Worm (Caenorhabditis elegans) whole organism, L1 larva: ENCODE data around the gene egl-27.
A peak's percentile ranks its signal among the peaks of the same experiment; 100 is the strongest.

ENCODE experiments used
- F16B12.6 ChIP-seq: fragments of 150-350 bp; optimal IDR thresholded peaks from 2 replicates; lab custom pipeline; 2014; ENCODE audit warnings: missing biosample characterization, missing genetic modification characterization
- Y116A8C.19 ChIP-seq: sonication (generic microtip); optimal IDR thresholded peaks from 2 replicates; lab custom pipeline; 2016; ENCODE audit warnings: missing compliant biosample characterization, missing genetic modification characterization, borderline replicate concordance
- alr-1 ChIP-seq: fragments of 200-800 bp; sonication (Bioruptor generic); optimal IDR thresholded peaks from 2 replicates; lab custom pipeline; 2018; ENCODE audit warnings: borderline replicate concordance, mild to moderate bottlenecking, missing genetic modification characterization, missing compliant biosample characterization
- aly-2 ChIP-seq: fragments of 150-350 bp; optimal IDR thresholded peaks from 2 replicates; lab custom pipeline; 2014; ENCODE audit warnings: missing biosample characterization, missing genetic modification characterization
- ama-1 ChIP-seq: fragments of 150-350 bp; optimal IDR thresholded peaks from 2 replicates; lab custom pipeline; 2014
- blmp-1 ChIP-seq: fragments of 150-350 bp; optimal IDR thresholded peaks from 2 replicates; lab custom pipeline; 2014; ENCODE audit warnings: missing biosample characterization, missing genetic modification characterization
- ceh-8 ChIP-seq: fragments of 200-800 bp; sonication (Bioruptor generic); optimal IDR thresholded peaks from 2 replicates; lab custom pipeline; 2018; ENCODE audit warnings: mild to moderate bottlenecking, missing genetic modification characterization, moderate library complexity, missing compliant biosample characterization
- ceh-88 ChIP-seq: fragments of 200-800 bp; sonication (Bioruptor generic); IDR thresholded peaks from 2 replicates; pipeline ENCODE4 v1.3.6; 2022; ENCODE audit warnings: missing genetic modification characterization, missing compliant biosample characterization
- ceh-90 ChIP-seq: sonication (generic microtip); optimal IDR thresholded peaks from 2 replicates; lab custom pipeline; 2016; ENCODE audit warnings: missing genetic modification characterization, missing compliant biosample characterization
- ces-1 ChIP-seq: fragments of 150-350 bp; optimal IDR thresholded peaks from 2 replicates; lab custom pipeline; 2014; ENCODE audit warnings: missing biosample characterization, missing genetic modification reagents, missing genetic modification characterization
- dsc-1 ChIP-seq: sonication (generic microtip); optimal IDR thresholded peaks from 2 replicates; lab custom pipeline; 2016; ENCODE audit warnings: mild to moderate bottlenecking, missing genetic modification characterization, missing compliant biosample characterization
- efl-3 ChIP-seq: fragments of 200-800 bp; sonication (Bioruptor generic); optimal IDR thresholded peaks from 2 replicates; lab custom pipeline; 2018; ENCODE audit warnings: mild to moderate bottlenecking, missing genetic modification characterization, missing compliant biosample characterization
- egl-13 ChIP-seq: sonication (generic microtip); optimal IDR thresholded peaks from 2 replicates; lab custom pipeline; 2016; ENCODE audit warnings: missing genotype, missing genetic modification reagents, missing genetic modification characterization, missing compliant biosample characterization
- egl-27 ChIP-seq, 2 experiments: fragments of 150-350 bp in 1 of 2; sonication (generic microtip); optimal IDR thresholded peaks; 3 replicates each; lab custom pipeline; 2017 to 2018; ENCODE audit warnings: missing biosample characterization in 2 of 2, missing genetic modification characterization in 2 of 2, missing genetic modification reagents in 2 of 2
- elt-3 ChIP-seq, 6 experiments: fragments of 150-350 bp in 1 of 6; sonication (generic microtip); optimal IDR thresholded peaks; 2 replicates each; lab custom pipeline; 2017 to 2018; ENCODE audit warnings: missing biosample characterization in 6 of 6, missing genetic modification characterization in 6 of 6, inconsistent platforms in 1 of 6
- ets-5 ChIP-seq: fragments of 200-800 bp; sonication (Bioruptor generic); IDR thresholded peaks from 2 replicates; pipeline ENCODE4 v1.3.6; 2022; ENCODE audit warnings: missing genetic modification characterization, missing compliant biosample characterization
- hlh-17 ChIP-seq: fragments of 200-800 bp; sonication (Bioruptor generic); optimal IDR thresholded peaks from 2 replicates; lab custom pipeline; 2018; ENCODE audit warnings: missing genetic modification characterization, mild to moderate bottlenecking, missing compliant biosample characterization, moderate library complexity, borderline replicate concordance
- hlh-4 ChIP-seq: sonication (generic microtip); optimal IDR thresholded peaks from 2 replicates; lab custom pipeline; 2016; ENCODE audit warnings: mild to moderate bottlenecking, missing genetic modification characterization, missing compliant biosample characterization
- hpl-2 ChIP-seq: fragments of 150-350 bp; optimal IDR thresholded peaks from 2 replicates; lab custom pipeline; 2014; ENCODE audit warnings: missing biosample characterization, missing genetic modification reagents, missing genetic modification characterization
- isw-1 ChIP-seq: fragments of 200-800 bp; sonication (Bioruptor generic); IDR thresholded peaks from 2 replicates; pipeline ENCODE4 v1.3.6; 2022; ENCODE audit warnings: missing genetic modification characterization, missing compliant biosample characterization
- jun-1 ChIP-seq: fragments of 150-350 bp; optimal IDR thresholded peaks from 2 replicates; lab custom pipeline; 2014; ENCODE audit warnings: missing biosample characterization, missing genetic modification reagents, missing genetic modification characterization
- lin-13 ChIP-seq: fragments of 150-350 bp; optimal IDR thresholded peaks from 2 replicates; lab custom pipeline; 2014; ENCODE audit warnings: missing biosample characterization, missing genetic modification reagents, missing genetic modification characterization
- lin-35 ChIP-seq, 2 experiments: fragments of 150-350 bp; optimal IDR thresholded peaks; 2 replicates each; lab custom pipeline; 2014; ENCODE audit warnings: missing biosample characterization in 2 of 2, missing genetic modification characterization in 2 of 2, missing genetic modification reagents in 2 of 2
- lin-39 ChIP-seq: fragments of 150-350 bp; optimal IDR thresholded peaks from 2 replicates; lab custom pipeline; 2014; ENCODE audit warnings: missing biosample characterization, missing genetic modification reagents, missing genetic modification characterization
- lsy-2 ChIP-seq, 2 experiments: fragments of 150-350 bp; optimal IDR thresholded peaks; 2 replicates each; lab custom pipeline; 2014; ENCODE audit warnings: missing biosample characterization in 2 of 2, missing genetic modification characterization in 2 of 2
- mab-9 ChIP-seq: fragments of 200-800 bp; sonication (Bioruptor generic); IDR thresholded peaks from 2 replicates; pipeline ENCODE4 v1.3.6; 2022; ENCODE audit warnings: missing genetic modification reagents, missing genetic modification characterization, missing compliant biosample characterization
- mef-2 ChIP-seq: fragments of 150-350 bp; optimal IDR thresholded peaks from 2 replicates; lab custom pipeline; 2014; ENCODE audit warnings: missing biosample characterization, missing genetic modification characterization
- mep-1 ChIP-seq: fragments of 150-350 bp; optimal IDR thresholded peaks from 2 replicates; lab custom pipeline; 2014; ENCODE audit warnings: missing biosample characterization, missing genetic modification characterization
- nhr-11 ChIP-seq: fragments of 150-350 bp; optimal IDR thresholded peaks from 2 replicates; lab custom pipeline; 2014; ENCODE audit warnings: missing biosample characterization, missing genetic modification characterization
- nhr-19 ChIP-seq: fragments of 200-800 bp; sonication (Bioruptor generic); conservative IDR thresholded peaks from 2 replicates; pipeline ENCODE4 v1.3.6; 2022; ENCODE audit warnings: missing genetic modification characterization, missing compliant biosample characterization
- nhr-20 ChIP-seq: sonication (generic microtip); optimal IDR thresholded peaks from 2 replicates; lab custom pipeline; 2016; ENCODE audit warnings: mild to moderate bottlenecking, missing genetic modification characterization, missing compliant biosample characterization
- nhr-237 ChIP-seq: fragments of 150-350 bp; optimal IDR thresholded peaks from 2 replicates; lab custom pipeline; 2014; ENCODE audit warnings: missing biosample characterization, missing genetic modification characterization
- nhr-71 ChIP-seq: sonication (generic microtip); optimal IDR thresholded peaks from 2 replicates; lab custom pipeline; 2016; ENCODE audit warnings: mild to moderate bottlenecking, missing genetic modification characterization, moderate library complexity, missing compliant biosample characterization
- nhr-76 ChIP-seq: sonication (generic microtip); optimal IDR thresholded peaks from 2 replicates; lab custom pipeline; 2017; ENCODE audit warnings: missing biosample characterization, missing genetic modification characterization
- nhr-77 ChIP-seq: fragments of 150-350 bp; optimal IDR thresholded peaks from 2 replicates; lab custom pipeline; 2014; ENCODE audit warnings: missing biosample characterization, missing genetic modification characterization
- nhr-84 ChIP-seq: sonication (generic microtip); optimal IDR thresholded peaks from 2 replicates; lab custom pipeline; 2017; ENCODE audit warnings: missing biosample characterization, missing genetic modification characterization
- nhr-85 ChIP-seq: sonication (generic microtip); peaks from one replicate; lab custom pipeline; 2016; ENCODE audit warnings: missing genetic modification characterization, inconsistent platforms, missing compliant biosample characterization
- nhr-90 ChIP-seq: sonication (generic microtip); optimal IDR thresholded peaks from 2 replicates; lab custom pipeline; 2016; ENCODE audit warnings: mild to moderate bottlenecking, missing genetic modification characterization, missing compliant biosample characterization; ENCODE audit not compliant: poor library complexity
- pax-3 ChIP-seq: fragments of 200-800 bp; sonication (Bioruptor generic); optimal IDR thresholded peaks from 2 replicates; lab custom pipeline; 2018; ENCODE audit warnings: mild to moderate bottlenecking, missing genetic modification characterization, moderate library complexity, missing compliant biosample characterization
- pqm-1 ChIP-seq: sonication (generic microtip); optimal IDR thresholded peaks from 3 replicates; lab custom pipeline; 2017; ENCODE audit warnings: missing biosample characterization, missing genetic modification characterization
- sox-4 ChIP-seq: sonication (generic microtip); optimal IDR thresholded peaks from 2 replicates; lab custom pipeline; 2016; ENCODE audit warnings: missing genetic modification characterization, missing compliant biosample characterization
- sptf-1 ChIP-seq: fragments of 150-350 bp; optimal IDR thresholded peaks from 2 replicates; lab custom pipeline; 2014; ENCODE audit warnings: missing biosample characterization, missing genetic modification characterization
- swsn-7 ChIP-seq: sonication (generic microtip); optimal IDR thresholded peaks from 2 replicates; lab custom pipeline; 2016; ENCODE audit warnings: missing genetic modification characterization, missing compliant biosample characterization
- tbx-2 ChIP-seq: sonication (generic microtip); optimal IDR thresholded peaks from 2 replicates; lab custom pipeline; 2016; ENCODE audit warnings: missing genetic modification characterization, missing compliant biosample characterization
- tlp-1 ChIP-seq: fragments of 150-350 bp; optimal IDR thresholded peaks from 2 replicates; lab custom pipeline; 2014; ENCODE audit warnings: missing biosample characterization, missing genetic modification characterization
- unc-30 ChIP-seq: sonication (generic microtip); optimal IDR thresholded peaks from 2 replicates; lab custom pipeline; 2017; ENCODE audit warnings: missing biosample characterization, missing genetic modification characterization
- unc-98 ChIP-seq: fragments of 200-800 bp; sonication (Bioruptor generic); IDR thresholded peaks from 2 replicates; pipeline ENCODE4 v1.3.6; 2022; ENCODE audit warnings: missing genetic modification characterization, missing compliant biosample characterization
- vab-15 ChIP-seq: sonication (generic microtip); optimal IDR thresholded peaks from 2 replicates; lab custom pipeline; 2017; ENCODE audit warnings: missing genotype, mild to moderate bottlenecking, missing genetic modification characterization, missing compliant biosample characterization
- zip-4 ChIP-seq: fragments of 200-800 bp; sonication (Bioruptor generic); optimal IDR thresholded peaks from 2 replicates; lab custom pipeline; 2018; ENCODE audit warnings: mild to moderate bottlenecking, missing genetic modification characterization, moderate library complexity, missing compliant biosample characterization
- ztf-11 ChIP-seq, 2 experiments: sonication (generic microtip); optimal IDR thresholded peaks; 2 replicates each; lab custom pipeline; 2016 to 2017; ENCODE audit warnings: missing genetic modification characterization in 2 of 2, missing biosample characterization in 1 of 2, missing compliant biosample characterization in 1 of 2

egl-27 gene

DNA sequence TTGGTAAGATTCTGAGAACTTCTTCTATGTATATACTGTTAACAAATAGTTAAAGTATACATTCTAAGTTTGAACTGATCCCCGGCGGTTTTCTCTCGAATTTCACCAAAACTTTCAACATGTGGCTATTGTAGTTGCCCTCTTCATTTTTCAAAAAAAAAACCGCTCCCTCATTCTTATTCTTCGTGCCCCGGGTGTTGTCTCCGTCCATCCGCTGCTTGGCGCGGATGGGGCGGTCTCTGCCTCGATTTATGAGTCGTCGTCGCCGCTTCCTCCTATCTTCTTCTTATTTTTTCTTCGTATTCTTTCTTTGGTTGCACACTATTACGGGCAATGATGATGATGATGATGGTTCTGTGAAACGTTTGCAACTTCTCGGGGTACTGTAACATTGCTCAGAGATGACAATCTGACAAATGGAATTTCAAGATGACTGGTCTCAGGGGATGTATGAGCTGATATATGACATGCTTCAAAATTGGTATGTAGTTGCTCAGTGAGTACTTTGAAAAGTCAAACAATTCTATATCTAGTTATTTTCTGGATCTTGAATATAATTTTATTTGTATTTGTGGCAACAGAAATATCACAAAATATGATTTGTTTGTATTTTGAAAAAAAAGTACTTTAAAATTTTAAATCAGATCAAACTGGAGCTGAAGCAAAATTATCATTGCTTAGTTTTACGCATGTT, 14.4 kb upstream of the egl-27 start (continued):
- TF ChIP-seq zip-4 (no peak), pqm-1 (no peak), mef-2 (tag; lab: Kevin White, UChicago) (no peak), nhr-71 (peak; percentile 27), vab-15 (tag; lab: Kevin White, UChicago) (no peak), sox-4 (tag; lab: Kevin White, UChicago) (no peak), mab-9 (GFP tag; lab: Robert Waterston, UW) (no peak), lsy-2 (tag; optimal IDR thresholded peaks at IDR 0.05; lab: Kevin White, UChicago) (peak in 1 of 2 experiments; percentile 11), ces-1 (GFP tag; lab: Kevin White, UChicago) (no peak), elt-3 (tag; optimal IDR thresholded peaks at IDR 0.05; lab: Kevin White, UChicago) (no peak), hpl-2 (GFP tag; lab: Kevin White, UChicago) (no peak), jun-1 (tag; lab: Kevin White, UChicago) (no peak), ceh-8 (GFP tag; lab: Kevin White, UChicago) (no peak), tbx-2 (tag; lab: Kevin White, UChicago) (no peak)

DNA sequence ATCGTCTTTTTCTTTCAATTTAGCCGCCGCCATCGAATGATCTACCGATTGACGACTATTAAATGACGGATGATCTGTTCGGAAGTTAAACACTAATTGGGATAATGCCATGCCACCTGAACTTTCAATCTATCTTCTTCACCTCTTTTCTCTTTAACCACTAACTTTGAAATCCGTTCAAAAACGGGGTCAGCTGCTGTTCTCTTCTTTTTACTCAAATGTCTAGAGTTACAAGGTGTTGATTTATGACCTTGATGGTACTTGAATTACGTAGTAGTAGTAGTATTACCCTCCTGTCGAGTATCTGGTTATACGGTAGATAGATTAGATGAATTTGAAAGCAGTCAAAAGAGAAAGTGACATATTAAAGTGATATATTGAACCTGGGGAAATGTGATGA, 13.7 kb upstream of the egl-27 start:
- TF ChIP-seq nhr-19 (GFP tag; lab: Robert Waterston, UW) (no peak), unc-30 (tag; lab: Kevin White, UChicago) (no peak), blmp-1 (tag; lab: Kevin White, UChicago) (peak; percentile 88), ama-1 (no peak), nhr-90 (tag; lab: Kevin White, UChicago) (no peak), ceh-88 (GFP tag; lab: Robert Waterston, UW) (no peak), hlh-4 (tag; lab: Kevin White, UChicago) (no peak), nhr-77 (tag; lab: Kevin White, UChicago) (peak; percentile 8), mab-9 (GFP tag; lab: Robert Waterston, UW) (no peak), sptf-1 (tag; lab: Kevin White, UChicago) (no peak), unc-98 (GFP tag; lab: Robert Waterston, UW) (no peak), nhr-237 (tag; lab: Kevin White, UChicago) (no peak), pax-3 (no peak), nhr-20 (tag; lab: Kevin White, UChicago) (peak; percentile 47), swsn-7 (tag; lab: Kevin White, UChicago) (no peak), mep-1 (tag; lab: Kevin White, UChicago) (peak; percentile 51), nhr-85 (tag; lab: Kevin White, UChicago) (peak; percentile 96), nhr-11 (tag; lab: Kevin White, UChicago) (no peak), elt-3 (tag; optimal IDR thresholded peaks at IDR 0.05; lab: Kevin White, UChicago) (peak in 2 of 6 experiments; percentile 6 to 28), egl-27 (tag; optimal IDR thresholded peaks at IDR 0.05; lab: Kevin White, UChicago) (no peak), F16B12.6 (no peak), zip-4 (no peak), lin-35 (GFP tag; optimal IDR thresholded peaks at IDR 0.05; lab: Kevin White, UChicago) (no peak), alr-1 (no peak), tlp-1 (tag; lab: Kevin White, UChicago) (no peak), lin-13 (GFP tag; lab: Kevin White, UChicago) (no peak), nhr-84 (tag; lab: Kevin White, UChicago) (no peak), pqm-1 (no peak), nhr-76 (no peak), ets-5 (GFP tag; lab: Robert Waterston, UW) (no peak), egl-13 (tag; lab: Kevin White, UChicago) (no peak), efl-3 (GFP tag; lab: Kevin White, UChicago) (no peak), Y116A8C.19 (no peak), ztf-11 (tag; optimal IDR thresholded peaks at IDR 0.05; lab: Kevin White, UChicago) (no peak), jun-1 (tag; lab: Kevin White, UChicago) (no peak), isw-1 (GFP tag; lab: Robert Waterston, UW) (no peak), lin-39 (tag; lab: Kevin White, UChicago) (no peak), dsc-1 (tag; lab: Kevin White, UChicago) (no peak), mef-2 (tag; lab: Kevin White, UChicago) (no peak), aly-2 (no peak), hlh-17 (GFP tag; lab: Kevin White, UChicago) (no peak), ceh-90 (tag; lab: Kevin White, UChicago) (no peak), hpl-2 (GFP tag; lab: Kevin White, UChicago) (no peak), ceh-8 (GFP tag; lab: Kevin White, UChicago) (no peak), ces-1 (GFP tag; lab: Kevin White, UChicago) (no peak)
